Fruit fly (Drosophila melanogaster) whole organism, embryonic: ENCODE results near the gene NijB.

ENCODE experiments used
- CG13123 ChIP-seq: fragments of 200-800 bp; sonication (Bioruptor generic); optimal IDR thresholded peaks from 2 replicates; lab custom pipeline; 2016; ENCODE audit warnings: missing biosample characterization, missing genetic modification characterization
- CG13894 ChIP-seq: fragments of 200-800 bp; sonication (Bioruptor generic); optimal IDR thresholded peaks from 3 replicates; lab custom pipeline; 2018; ENCODE audit warnings: missing biosample characterization, mild to moderate bottlenecking, missing genetic modification characterization, moderate library complexity
- CG14710 ChIP-seq: fragments of 200-800 bp; sonication (Bioruptor generic); optimal IDR thresholded peaks from 3 replicates; lab custom pipeline; 2019; ENCODE audit warnings: missing biosample characterization, mild to moderate bottlenecking, missing genetic modification characterization, moderate library complexity
- CG15696 ChIP-seq: fragments of 200-800 bp; sonication (Bioruptor generic); optimal IDR thresholded peaks from 2 replicates; lab custom pipeline; 2019; ENCODE audit warnings: missing biosample characterization, mild to moderate bottlenecking, missing genetic modification characterization, moderate library complexity
- CG17612 ChIP-seq: fragments of 200-800 bp; sonication (Bioruptor generic); IDR thresholded peaks from 2 replicates; pipeline ENCODE4 v1.3.6; 2022; ENCODE audit warnings: missing biosample characterization, missing genetic modification characterization
- CG17912 ChIP-seq: fragments of 200-800 bp; sonication (Bioruptor generic); optimal IDR thresholded peaks from 2 replicates; lab custom pipeline; 2018; ENCODE audit warnings: missing biosample characterization, mild to moderate bottlenecking, missing genetic modification characterization
- CG2202 ChIP-seq: fragments of 200-800 bp; sonication (Bioruptor generic); optimal IDR thresholded peaks from 2 replicates; lab custom pipeline; 2018; ENCODE audit warnings: missing biosample characterization, mild to moderate bottlenecking, missing genetic modification characterization
- CG33213 ChIP-seq: fragments of 200-800 bp; sonication (Bioruptor generic); optimal IDR thresholded peaks from 3 replicates; lab custom pipeline; 2016; ENCODE audit warnings: missing biosample characterization, missing genetic modification characterization
- CG33557 ChIP-seq: fragments of 200-800 bp; sonication (Bioruptor generic); optimal IDR thresholded peaks from 2 replicates; lab custom pipeline; 2019; ENCODE audit warnings: missing biosample characterization, mild to moderate bottlenecking, missing genetic modification characterization, moderate library complexity
- CG34224 ChIP-seq: fragments of 200-800 bp; sonication (Bioruptor generic); IDR thresholded peaks from 3 replicates; pipeline ENCODE4 v1.3.6; 2022; ENCODE audit warnings: missing biosample characterization, missing genetic modification characterization; ENCODE audit not compliant: partially characterized antibody
- CG4404 ChIP-seq: fragments of 200-800 bp; sonication (Bioruptor generic); IDR thresholded peaks from 2 replicates; pipeline ENCODE4 v1.3.6; 2022; ENCODE audit warnings: missing biosample characterization, missing genetic modification characterization
- CG4617 ChIP-seq: fragments of 200-800 bp; sonication (Bioruptor generic); optimal IDR thresholded peaks from 3 replicates; lab custom pipeline; 2016; ENCODE audit warnings: missing biosample characterization, missing genetic modification characterization, borderline replicate concordance
- CG6689 ChIP-seq: fragments of 200-800 bp; sonication (Bioruptor generic); IDR thresholded peaks from 2 replicates; pipeline ENCODE4 v1.3.6; 2022; ENCODE audit warnings: missing biosample characterization, missing genetic modification characterization
- CG7745 ChIP-seq: fragments of 200-800 bp; sonication (Bioruptor generic); optimal IDR thresholded peaks from 2 replicates; lab custom pipeline; 2018; ENCODE audit warnings: missing biosample characterization, mild to moderate bottlenecking, missing genetic modification characterization, moderate library complexity
- CG9797 ChIP-seq: fragments of 200-800 bp; sonication (Bioruptor generic); optimal IDR thresholded peaks from 3 replicates; lab custom pipeline; 2018; ENCODE audit warnings: missing biosample characterization, mild to moderate bottlenecking, missing genetic modification characterization
- CG9876 ChIP-seq: fragments of 200-800 bp; sonication (Bioruptor generic); optimal IDR thresholded peaks from 2 replicates; lab custom pipeline; 2016; ENCODE audit warnings: missing biosample characterization, missing genetic modification characterization
- Chrac-16 ChIP-seq: fragments of 200-800 bp; sonication (Bioruptor generic); optimal IDR thresholded peaks from 3 replicates; lab custom pipeline; 2016; ENCODE audit warnings: missing biosample characterization, missing genetic modification characterization
- CoRest ChIP-seq: fragments of 200-800 bp; sonication (Bioruptor generic); optimal IDR thresholded peaks from 3 replicates; lab custom pipeline; 2018; ENCODE audit warnings: missing biosample characterization, mild to moderate bottlenecking, missing genetic modification characterization, moderate library complexity
- Dbx ChIP-seq: fragments of 200-800 bp; sonication (Bioruptor generic); IDR thresholded peaks from 3 replicates; pipeline ENCODE4 v1.3.6; 2022; ENCODE audit warnings: missing biosample characterization, missing genetic modification characterization
- E2f1 ChIP-seq: fragments of 200-800 bp; sonication (Bioruptor generic); IDR thresholded peaks from 2 replicates; pipeline ENCODE4 v1.3.6; 2022; ENCODE audit warnings: missing biosample characterization, missing genetic modification characterization
- E2f2 ChIP-seq: fragments of 200-800 bp; sonication (Bioruptor generic); IDR thresholded peaks from 2 replicates; pipeline ENCODE4 v1.3.6; 2022; ENCODE audit warnings: missing biosample characterization, missing genetic modification characterization
- Elba2 ChIP-seq: fragments of 200-800 bp; sonication (Bioruptor generic); optimal IDR thresholded peaks from 3 replicates; lab custom pipeline; 2016; ENCODE audit warnings: missing biosample characterization, missing genetic modification characterization
- Fer1 ChIP-seq: fragments of 200-800 bp; sonication (Bioruptor generic); optimal IDR thresholded peaks from 2 replicates; lab custom pipeline; 2017; ENCODE audit warnings: missing biosample characterization, mild to moderate bottlenecking, missing genetic modification characterization
- H15 ChIP-seq: fragments of 200-800 bp; sonication (Bioruptor generic); IDR thresholded peaks from 3 replicates; pipeline ENCODE4 v1.3.6; 2022; ENCODE audit warnings: missing biosample characterization, missing genetic modification characterization
- HmgD ChIP-seq: fragments of 200-800 bp; sonication (Bioruptor generic); optimal IDR thresholded peaks from 3 replicates; lab custom pipeline; 2016; ENCODE audit warnings: missing biosample characterization, missing genetic modification characterization
- Hr51 ChIP-seq, 2 experiments: fragments of 200-800 bp; sonication (Bioruptor generic); optimal IDR thresholded peaks; 2 replicates in 1 of 2; 3 replicates in 1 of 2; lab custom pipeline; 2016 to 2018; ENCODE audit warnings: missing biosample characterization in 2 of 2, missing genetic modification characterization in 2 of 2, mild to moderate bottlenecking in 1 of 2, moderate library complexity in 1 of 2
- Hsf ChIP-seq: fragments of 200-800 bp; sonication (Bioruptor generic); optimal IDR thresholded peaks from 3 replicates; lab custom pipeline; 2016; ENCODE audit warnings: missing biosample characterization, missing genetic modification characterization
- Oaz ChIP-seq: fragments of 200-800 bp; sonication (Bioruptor generic); IDR thresholded peaks from 2 replicates; pipeline ENCODE4 v1.3.6; 2022; ENCODE audit warnings: missing biosample characterization, missing genetic modification characterization
- Optix ChIP-seq: fragments of 200-800 bp; sonication (Bioruptor generic); IDR thresholded peaks from 3 replicates; pipeline ENCODE4 v1.3.6; 2022; ENCODE audit warnings: missing biosample characterization, missing genetic modification characterization
- PHDP ChIP-seq: fragments of 200-800 bp; sonication (Bioruptor generic); optimal IDR thresholded peaks from 3 replicates; lab custom pipeline; 2018; ENCODE audit warnings: missing biosample characterization, mild to moderate bottlenecking, missing genetic modification characterization, moderate library complexity
- Ravus ChIP-seq: fragments of 200-800 bp; sonication (Bioruptor generic); IDR thresholded peaks from 2 replicates; pipeline ENCODE4 v1.3.6; 2022; ENCODE audit warnings: missing biosample characterization, missing genetic modification characterization
- Rx ChIP-seq: fragments of 200-800 bp; sonication (Bioruptor generic); IDR thresholded peaks from 2 replicates; pipeline ENCODE4 v1.3.6; 2022; ENCODE audit warnings: missing biosample characterization, missing genetic modification characterization
- Sry-δ ChIP-seq: fragments of 200-800 bp; sonication (Bioruptor generic); optimal IDR thresholded peaks from 2 replicates; lab custom pipeline; 2016; ENCODE audit warnings: missing biosample characterization, missing genetic modification characterization
- YL-1 ChIP-seq: fragments of 200-800 bp; sonication (Bioruptor generic); optimal IDR thresholded peaks from 3 replicates; lab custom pipeline; 2017; ENCODE audit warnings: missing biosample characterization, mild to moderate bottlenecking, missing genetic modification characterization
- ac ChIP-seq: fragments of 200-800 bp; sonication (Bioruptor generic); optimal IDR thresholded peaks from 3 replicates; lab custom pipeline; 2017; ENCODE audit warnings: missing biosample characterization, mild to moderate bottlenecking, missing genetic modification characterization
- chm ChIP-seq: fragments of 200-800 bp; sonication (Bioruptor generic); IDR thresholded peaks from 2 replicates; pipeline ENCODE4 v1.3.6; 2022; ENCODE audit warnings: missing biosample characterization, missing genetic modification characterization
- chn ChIP-seq: fragments of 200-800 bp; sonication (Bioruptor generic); optimal IDR thresholded peaks from 2 replicates; lab custom pipeline; 2016; ENCODE audit warnings: missing biosample characterization, missing genetic modification characterization
- croc ChIP-seq: fragments of 200-800 bp; sonication (Bioruptor generic); conservative IDR thresholded peaks from 3 replicates; pipeline ENCODE4 v1.3.6; 2022; ENCODE audit warnings: missing biosample characterization, missing genetic modification characterization
- cwo ChIP-seq: fragments of 200-800 bp; sonication (Bioruptor generic); optimal IDR thresholded peaks from 3 replicates; lab custom pipeline; 2017; ENCODE audit warnings: missing biosample characterization, missing genetic modification characterization, mild to moderate bottlenecking, moderate library complexity, missing genetic modification reagents
- dpn ChIP-seq, 2 experiments: fragments of 200-800 bp; sonication (Bioruptor generic); optimal IDR thresholded peaks; 3 replicates each; lab custom pipeline; 2016; ENCODE audit warnings: missing biosample characterization in 2 of 2, missing genetic modification characterization in 2 of 2
- fu2 ChIP-seq: fragments of 200-800 bp; sonication (Bioruptor generic); optimal IDR thresholded peaks from 2 replicates; lab custom pipeline; 2016; ENCODE audit warnings: missing biosample characterization, missing genetic modification characterization
- gcm ChIP-seq: fragments of 200-800 bp; sonication (Bioruptor generic); optimal IDR thresholded peaks from 2 replicates; lab custom pipeline; 2019; ENCODE audit warnings: missing biosample characterization, mild to moderate bottlenecking, missing genetic modification characterization, moderate library complexity
- grau ChIP-seq: fragments of 200-800 bp; optimal IDR thresholded peaks from 3 replicates; lab custom pipeline; 2019; ENCODE audit warnings: missing biosample characterization, mild to moderate bottlenecking, missing genetic modification characterization, moderate library complexity
- h ChIP-seq: fragments of >200 bp; optimal IDR thresholded peaks from 2 replicates; lab custom pipeline; 2017
- hth ChIP-seq: fragments of >200 bp; optimal IDR thresholded peaks from 2 replicates; lab custom pipeline; 2017; ENCODE audit warnings: inconsistent platforms
- knrl ChIP-seq: fragments of 200-800 bp; sonication (Bioruptor generic); IDR thresholded peaks from 3 replicates; pipeline ENCODE4 v1.3.6; 2022; ENCODE audit warnings: missing biosample characterization, missing genetic modification characterization; ENCODE audit not compliant: partially characterized antibody
- ranshi ChIP-seq: fragments of 200-800 bp; sonication (Bioruptor generic); IDR thresholded peaks from 2 replicates; pipeline ENCODE4 v1.3.6; 2022; ENCODE audit warnings: missing biosample characterization, missing genetic modification characterization
- sd ChIP-seq: fragments of 200-800 bp; sonication (Bioruptor generic); optimal IDR thresholded peaks from 3 replicates; lab custom pipeline; 2018; ENCODE audit warnings: missing biosample characterization, mild to moderate bottlenecking, missing genetic modification characterization, moderate library complexity
- sens ChIP-seq: fragments of 200-800 bp; sonication (Bioruptor generic); peaks from one replicate; lab custom pipeline; 2016; ENCODE audit warnings: missing biosample characterization, missing genetic modification characterization
- sens-2 ChIP-seq: fragments of 200-800 bp; sonication (Bioruptor generic); IDR thresholded peaks from 2 replicates; pipeline ENCODE4 v1.3.6; 2022; ENCODE audit warnings: missing biosample characterization, missing genetic modification characterization
- sr ChIP-seq: fragments of 200-800 bp; sonication (Bioruptor generic); IDR thresholded peaks from 3 replicates; pipeline ENCODE4 v1.3.6; 2022; ENCODE audit warnings: missing biosample characterization, missing genetic modification characterization
- tgo ChIP-seq: fragments of 200-800 bp; sonication (Bioruptor generic); IDR thresholded peaks from 3 replicates; pipeline ENCODE4 v1.3.6; 2022; ENCODE audit warnings: missing biosample characterization, missing genetic modification characterization
- tna ChIP-seq: fragments of 200-800 bp; sonication (Bioruptor generic); IDR thresholded peaks from 2 replicates; pipeline ENCODE4 v1.3.6; 2022; ENCODE audit warnings: missing biosample characterization, missing genetic modification characterization; ENCODE audit not compliant: partially characterized antibody

Gene NijB

DNA sequence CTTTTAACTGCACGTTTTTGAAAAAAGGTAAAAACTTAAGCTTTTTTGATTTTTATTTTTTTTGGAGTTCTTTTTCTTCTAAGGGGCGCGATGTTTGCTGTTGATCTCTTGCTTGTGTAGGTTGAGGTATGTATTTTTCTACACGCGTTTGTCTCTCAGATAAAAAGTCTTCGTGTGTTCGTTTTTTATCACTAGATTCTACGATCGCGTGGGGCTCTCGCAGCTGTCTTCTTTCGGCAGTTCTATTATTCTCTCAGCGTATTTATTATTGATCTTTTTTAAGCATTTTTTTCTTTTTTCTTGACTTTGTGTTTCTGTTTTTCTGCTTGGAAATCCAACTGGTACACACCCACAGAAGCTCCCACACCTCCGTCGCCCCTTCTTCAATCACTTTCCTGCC, 2.9 kb downstream of the NijB start (continued):
- TF ChIP-seq CG33213 (GFP tag; lab: Kevin White, UChicago) (no peak), ac (no peak), H15 (GFP tag; lab: Robert Waterston, UW) (no peak), sens (peak; percentile 52), croc (GFP tag; lab: Robert Waterston, UW) (no peak), gcm (GFP tag; lab: Kevin White, UChicago) (no peak), CG14710 (tag; lab: Kevin White, UChicago) (no peak), CG34224 (GFP tag; lab: Robert Waterston, UW) (no peak), grau (tag; lab: Kevin White, UChicago) (no peak), tna (GFP tag; lab: Robert Waterston, UW) (no peak), CG33557 (GFP tag; lab: Kevin White, UChicago) (no peak), CG4404 (GFP tag; lab: Robert Waterston, UW) (no peak), Chrac-16 (GFP tag; lab: Kevin White, UChicago) (no peak), Ravus (no peak), YL-1 (no peak), hth (no peak), CG13894 (tag; lab: Kevin White, UChicago) (peak; percentile 84), ranshi (GFP tag; lab: Robert Waterston, UW) (no peak), CG9876 (GFP tag; lab: Kevin White, UChicago) (no peak), Hr51 (GFP tag; optimal IDR thresholded peaks at IDR 0.05; lab: Kevin White, UChicago) (no peak), CG4617 (GFP tag; lab: Kevin White, UChicago) (no peak), Sry-δ (no peak), sd (tag; lab: Kevin White, UChicago) (peak; percentile 72), HmgD (no peak), Optix (no peak), Oaz (GFP tag; lab: Robert Waterston, UW) (no peak), sens-2 (no peak), dpn (GFP tag; optimal IDR thresholded peaks at IDR 0.05; lab: Kevin White, UChicago) (no peak), CG17912 (GFP tag; lab: Kevin White, UChicago) (no peak), CoRest (tag; lab: Kevin White, UChicago) (no peak), fu2 (GFP tag; lab: Kevin White, UChicago) (no peak), CG13123 (no peak), knrl (GFP tag; lab: Robert Waterston, UW) (no peak), PHDP (tag; lab: Kevin White, UChicago) (peak; percentile 1), cwo (GFP tag; lab: Kevin White, UChicago) (peak; percentile 70), CG7745 (tag; lab: Kevin White, UChicago) (no peak), Rx (GFP tag; lab: Robert Waterston, UW) (no peak), Dbx (no peak), CG2202 (tag; lab: Kevin White, UChicago) (no peak), chn (GFP tag; lab: Kevin White, UChicago) (no peak), E2f2 (GFP tag; lab: Robert Waterston, UW) (no peak), sr (GFP tag; lab: Robert Waterston, UW) (0 out of 3 replicates have a peak, but pooled peaks have one; percentile 37), tgo (GFP tag; lab: Robert Waterston, UW) (no peak), Hsf (no peak), Elba2 (GFP tag; lab: Kevin White, UChicago) (no peak), CG9797 (GFP tag; lab: Kevin White, UChicago) (no peak), chm (GFP tag; lab: Robert Waterston, UW) (no peak), Fer1 (peak; percentile 15), h (lab: Kevin White, UChicago) (no peak), CG6689 (GFP tag; lab: Robert Waterston, UW) (no peak), E2f1 (GFP tag; lab: Robert Waterston, UW) (no peak), CG15696 (tag; lab: Kevin White, UChicago) (no peak), CG17612 (GFP tag; lab: Robert Waterston, UW) (no peak)
